Worm (Caenorhabditis elegans): Measurements from ENCODE around the gene fbxc-43.

Gene fbxc-43

DNA sequence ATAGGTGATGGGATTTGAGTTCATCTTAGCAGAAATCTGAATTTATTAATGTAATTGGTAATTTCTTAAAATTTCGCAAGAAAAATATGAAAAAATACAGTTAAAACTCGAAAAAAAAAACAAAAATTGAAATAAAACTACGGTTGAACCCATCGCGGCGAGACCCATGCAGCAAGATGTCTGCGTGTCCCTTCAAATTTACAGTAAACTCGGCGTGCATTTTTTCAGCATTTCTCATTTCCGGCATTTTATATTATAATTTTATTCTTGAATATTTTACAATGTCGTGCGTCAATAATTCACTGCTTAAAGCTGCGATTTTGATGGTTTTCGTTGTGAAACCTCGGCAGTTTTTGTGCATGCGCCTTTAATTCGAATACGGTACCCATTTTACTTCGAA is at the start of gene fbxc-43:
Gene fbxc-43 (minus strand): TSS at position 38 of the 400 bp plus-strand sequence.
- TF ChIP-seq mdl-1 (tag; optimal IDR thresholded peaks at IDR 0.05) (no peak), nhr-12 (tag; optimal IDR thresholded peaks at IDR 0.05) (no peak), egl-27 (tag; optimal IDR thresholded peaks at IDR 0.05) (no peak), F13H6.1 (tag; optimal IDR thresholded peaks at IDR 0.05) (no peak), snpc-4 (tag; optimal IDR thresholded peaks at IDR 0.05) (no peak), R02D3.7 (tag; optimal IDR thresholded peaks at IDR 0.05) (no peak), unc-39 (tag; optimal IDR thresholded peaks at IDR 0.05) (no peak), fos-1 (tag; optimal IDR thresholded peaks at IDR 0.05) (no peak), ztf-11 (tag; optimal IDR thresholded peaks at IDR 0.05) (no peak), ceh-82 (tag; optimal IDR thresholded peaks at IDR 0.05) (no peak), peb-1 (tag; optimal IDR thresholded peaks at IDR 0.05) (no peak), dmd-4 (tag; optimal IDR thresholded peaks at IDR 0.05) (no peak), C34F6.9 (tag; optimal IDR thresholded peaks at IDR 0.05) (no peak), elt-1 (tag; optimal IDR thresholded peaks at IDR 0.05) (no peak), sma-3 (GFP tag; optimal IDR thresholded peaks at IDR 0.05) (no peak), nhr-77 (tag; optimal IDR thresholded peaks at IDR 0.05) (no peak), ama-1 (optimal IDR thresholded peaks at IDR 0.05) (no peak)

DNA sequence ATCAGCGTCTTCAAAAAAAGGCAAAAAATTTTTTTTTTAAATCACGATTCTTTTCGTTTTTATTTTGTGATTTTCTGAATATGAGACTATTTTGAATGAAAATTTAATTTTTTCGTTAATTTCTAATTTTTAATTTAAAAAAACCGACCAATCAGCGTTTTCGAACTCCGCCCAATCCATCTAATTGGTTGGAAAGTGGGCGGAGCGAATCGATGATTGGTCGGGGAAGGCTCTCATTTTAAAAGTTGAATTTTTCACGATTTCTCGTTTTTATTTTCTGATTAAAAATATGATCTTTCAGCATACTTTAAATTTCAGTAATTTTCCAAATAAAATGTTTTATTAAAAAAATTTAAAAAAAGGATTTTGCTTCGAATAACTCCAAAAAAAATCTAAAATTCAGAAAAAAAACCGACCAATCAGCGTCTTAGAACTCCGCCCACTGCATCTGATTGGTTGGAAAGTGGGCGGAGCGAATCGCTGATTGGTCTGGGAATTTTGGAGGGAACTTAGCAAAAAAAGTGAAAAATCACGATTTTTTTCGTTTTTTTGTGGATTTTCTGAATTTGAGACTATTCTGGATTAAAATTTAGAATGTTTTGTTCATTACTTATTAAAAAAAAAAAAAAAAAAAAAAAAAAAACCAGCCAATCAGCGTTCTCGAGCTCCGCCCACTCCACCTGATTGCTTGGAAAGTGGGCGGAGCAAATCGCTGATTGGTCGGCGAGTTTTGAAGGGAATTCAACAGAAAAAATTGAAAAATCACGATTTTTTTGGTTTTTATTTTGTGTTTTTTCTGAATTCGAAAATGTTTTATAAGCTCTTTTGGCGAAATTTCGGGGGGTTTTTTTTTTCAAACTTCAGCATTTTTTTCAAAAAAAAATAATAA is 48.8 kb upstream of the fbxc-43 start:
- TF ChIP-seq blmp-1 (tag; optimal IDR thresholded peaks at IDR 0.05; ENCODE audit: insufficient read depth) (no peak), ZK546.5 (tag; optimal IDR thresholded peaks at IDR 0.05) (no peak), sma-9 (GFP tag; optimal IDR thresholded peaks at IDR 0.05) (no peak), sma-9 (tag; optimal IDR thresholded peaks at IDR 0.05) (no peak), zag-1 (tag; optimal IDR thresholded peaks at IDR 0.05) (no peak), unc-55 (GFP tag; optimal IDR thresholded peaks at IDR 0.05) (no peak), snpc-4 (tag; optimal IDR thresholded peaks at IDR 0.05) (no peak), unc-62 (GFP tag; optimal IDR thresholded peaks at IDR 0.05) (no peak), alr-1 (tag; optimal IDR thresholded peaks at IDR 0.05) (no peak)

DNA sequence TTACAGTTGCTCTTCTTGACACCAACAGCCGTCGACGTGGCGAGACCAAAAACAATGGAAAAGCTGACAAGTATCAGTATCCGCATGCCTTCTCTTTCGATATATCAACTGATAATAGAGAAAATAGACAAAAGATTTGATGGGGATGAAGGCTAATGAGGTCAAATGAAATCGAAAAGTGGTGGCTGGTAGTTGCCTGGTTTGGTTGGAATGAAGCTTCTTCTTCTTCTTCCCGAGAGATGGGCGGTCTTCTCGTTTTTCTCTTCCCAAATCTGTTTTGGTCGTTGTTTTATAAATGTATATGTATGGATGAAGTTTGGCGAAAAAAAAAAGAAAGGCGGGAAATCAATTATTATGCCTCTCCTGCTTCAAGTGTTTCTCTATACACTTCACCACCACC is 45.9 kb upstream of the fbxc-43 start, which contains the start of gene C01F1.5:
Gene C01F1.5 (minus strand): TSS at position 103 of the 400 bp plus-strand sequence.
- TF ChIP-seq F13H6.1 (tag; optimal IDR thresholded peaks at IDR 0.05) (no peak), elt-3 (tag; optimal IDR thresholded peaks at IDR 0.05) (no peak), unc-62 (GFP tag; optimal IDR thresholded peaks at IDR 0.05) (no peak), alr-1 (tag; optimal IDR thresholded peaks at IDR 0.05) (no peak), Y55F3AM.14 (GFP tag; optimal IDR thresholded peaks at IDR 0.05) (no peak), nhr-25 (tag; optimal IDR thresholded peaks at IDR 0.05) (no peak), nhr-11 (tag; optimal IDR thresholded peaks at IDR 0.05) (no peak), mbf-1 (tag; optimal IDR thresholded peaks at IDR 0.05) (no peak), unc-39 (tag; optimal IDR thresholded peaks at IDR 0.05) (no peak), skn-1 (tag; optimal IDR thresholded peaks at IDR 0.05) (no peak), egl-27 (tag; optimal IDR thresholded peaks at IDR 0.05) (no peak)

DNA sequence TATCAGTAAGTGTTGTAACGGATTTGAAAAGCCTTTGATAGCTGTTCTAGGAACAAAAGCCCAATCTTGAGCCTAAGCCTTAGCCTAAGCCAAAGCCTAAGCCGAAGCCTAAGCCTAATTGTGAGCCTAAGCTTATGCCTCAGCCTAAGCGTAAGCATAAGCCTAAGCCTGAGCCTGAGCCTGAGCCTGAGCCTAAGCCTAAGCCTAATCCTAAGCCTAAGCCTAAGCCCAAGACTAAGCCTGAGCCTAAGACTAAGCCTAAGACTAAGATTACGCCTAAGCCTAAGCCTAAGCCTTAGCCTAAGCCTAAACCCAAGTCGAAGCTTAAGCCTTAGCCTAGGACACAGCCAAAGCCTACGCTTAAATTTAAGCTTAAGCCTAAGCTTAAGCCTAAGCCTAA is 41.8 kb upstream of the fbxc-43 start:
- TF ChIP-seq Y55F3AM.14 (GFP tag; optimal IDR thresholded peaks at IDR 0.05) (no peak), ceh-16 (tag; optimal IDR thresholded peaks at IDR 0.05) (no peak), egl-27 (tag; optimal IDR thresholded peaks at IDR 0.05) (no peak), ztf-4 (tag; optimal IDR thresholded peaks at IDR 0.05) (no peak), sma-9 (GFP tag; optimal IDR thresholded peaks at IDR 0.05) (no peak), sma-9 (tag; optimal IDR thresholded peaks at IDR 0.05) (no peak), fos-1 (tag; optimal IDR thresholded peaks at IDR 0.05) (no peak), blmp-1 (tag; optimal IDR thresholded peaks at IDR 0.05; ENCODE audit: insufficient read depth) (no peak), mab-5 (tag; optimal IDR thresholded peaks at IDR 0.05) (no peak), ztf-11 (tag; optimal IDR thresholded peaks at IDR 0.05) (no peak), nhr-6 (tag; optimal IDR thresholded peaks at IDR 0.05) (no peak), elt-3 (tag; optimal IDR thresholded peaks at IDR 0.05) (no peak), snpc-4 (tag; optimal IDR thresholded peaks at IDR 0.05) (no peak), nhr-10 (tag; optimal IDR thresholded peaks at IDR 0.05) (no peak)

All from whole organism, L2 larva.